Worm (Caenorhabditis elegans): Measurements from ENCODE around the gene col-42.

Gene col-42

DNA sequence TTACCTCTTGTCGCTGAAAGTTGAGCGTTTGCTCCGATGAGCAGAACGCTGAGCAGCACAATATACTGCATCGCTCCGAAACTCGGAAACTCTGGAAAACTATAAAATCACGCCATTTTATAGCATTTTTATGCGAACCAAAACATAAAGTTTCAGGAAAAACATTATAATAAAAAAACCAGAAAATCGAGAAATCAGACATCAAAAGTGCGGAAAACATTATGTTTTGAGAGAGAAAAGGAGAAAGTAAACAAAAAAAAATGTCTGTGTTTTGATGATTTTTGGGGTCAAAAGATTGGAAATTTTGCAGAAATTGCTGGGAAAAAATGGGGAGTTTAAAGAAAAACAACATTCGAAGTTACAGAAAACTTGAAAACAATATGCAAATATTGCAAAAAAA is 25.7 kb downstream of the col-42 start, which contains the start of gene Y69H2.3:
TSS of gene Y69H2.3 (minus strand) at position 101 of the 400 bp plus-strand sequence.
- no peak for TF ChIP-seq nhr-237 (tag; optimal IDR thresholded peaks at IDR 0.05)
- no peak for TF ChIP-seq nhr-67 (tag; optimal IDR thresholded peaks at IDR 0.05)
- no peak for TF ChIP-seq pha-4 (tag; optimal IDR thresholded peaks at IDR 0.05)
- no peak for TF ChIP-seq nfya-1 (tag; optimal IDR thresholded peaks at IDR 0.05; ENCODE audit: insufficient read depth)
- TF ChIP-seq elt-3 (tag; optimal IDR thresholded peaks at IDR 0.05) = no peak
- no peak for TF ChIP-seq unc-62 (GFP tag; optimal IDR thresholded peaks at IDR 0.05)
- no peak for TF ChIP-seq aly-2 (tag; optimal IDR thresholded peaks at IDR 0.05)
- TF ChIP-seq ceh-82 (tag; optimal IDR thresholded peaks at IDR 0.05) = no peak
- no peak for TF ChIP-seq egl-27 (tag; optimal IDR thresholded peaks at IDR 0.05)
- TF ChIP-seq nhr-43 (tag; optimal IDR thresholded peaks at IDR 0.05; ENCODE audit: poor library complexity, severe bottlenecking) = no peak

DNA sequence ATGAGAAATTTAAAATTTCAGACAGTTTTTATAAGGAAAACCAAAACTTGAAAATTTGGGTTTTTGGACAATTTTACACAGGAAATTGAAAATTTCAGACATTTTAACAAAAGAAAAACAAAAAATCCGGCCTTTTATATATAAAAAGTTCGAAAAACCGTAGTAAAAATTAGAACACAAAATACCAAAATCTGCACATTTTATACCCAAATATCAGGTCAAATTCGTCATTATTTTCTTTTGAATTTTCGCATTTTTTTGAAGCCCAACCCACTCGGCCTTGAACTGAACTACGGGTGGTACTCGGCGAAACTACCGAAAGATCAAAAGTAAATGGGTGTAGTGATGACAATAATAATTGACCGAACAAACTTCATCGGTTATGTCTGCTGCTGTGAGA is 28.9 kb downstream of the col-42 start:
- TF ChIP-seq lsy-12 (tag; optimal IDR thresholded peaks at IDR 0.05) (no peak), ceh-28 (tag; optimal IDR thresholded peaks at IDR 0.05) (no peak), tbx-2 (tag; optimal IDR thresholded peaks at IDR 0.05) (no peak), elt-2 (tag; optimal IDR thresholded peaks at IDR 0.05) (no peak), ama-1 (optimal IDR thresholded peaks at IDR 0.05) (no peak), nhr-76 (tag; optimal IDR thresholded peaks at IDR 0.05) (no peak)

DNA sequence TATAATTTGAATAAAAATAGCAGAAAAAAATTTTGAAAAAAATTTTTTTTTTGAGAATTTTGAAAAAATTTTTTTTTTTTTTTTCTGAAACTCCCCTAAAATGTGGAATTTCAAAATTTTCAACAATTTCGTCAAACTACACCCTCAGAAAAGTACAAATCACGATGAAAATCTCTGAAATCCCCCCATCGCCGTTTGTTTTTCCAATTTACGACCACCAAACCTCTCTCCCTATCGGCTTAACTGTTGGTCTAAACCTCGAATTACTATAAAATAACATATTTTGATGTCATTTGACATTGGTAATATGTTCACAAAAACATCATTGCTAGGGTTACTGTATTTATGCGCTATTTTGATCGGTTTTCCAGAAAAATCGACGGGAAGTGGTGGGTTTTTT is 31.7 kb downstream of the col-42 start, which contains the start of gene Y69H2.10:
TSS of gene Y69H2.10 (plus strand) at position 301 of the 400 bp plus-strand sequence.
- no peak for TF ChIP-seq jun-1 (tag; optimal IDR thresholded peaks at IDR 0.05)
- no peak for TF ChIP-seq sea-2 (GFP tag; optimal IDR thresholded peaks at IDR 0.05)

DNA sequence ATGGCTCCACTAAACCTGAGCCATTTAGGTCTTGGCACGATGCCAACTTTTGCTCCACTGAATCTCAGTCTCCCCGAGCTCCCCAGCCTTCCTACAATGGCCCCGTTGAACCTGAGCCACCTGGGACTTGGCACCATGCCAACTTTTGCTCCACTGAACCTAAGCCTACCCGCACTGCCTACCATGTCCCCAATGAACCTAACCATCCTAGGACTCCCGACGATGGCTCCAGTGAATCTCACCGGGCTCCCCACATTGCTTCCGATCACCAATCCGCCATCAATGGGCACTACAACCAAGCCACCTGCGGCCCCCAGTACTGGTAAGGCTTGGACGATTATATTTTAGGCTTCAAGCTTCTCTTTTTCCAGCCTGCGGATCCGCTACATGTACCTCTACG is 33.5 kb downstream of the col-42 start:
- no peak for TF ChIP-seq fos-1 (tag; optimal IDR thresholded peaks at IDR 0.05)
- no peak for TF ChIP-seq ama-1 (optimal IDR thresholded peaks at IDR 0.05)
- TF ChIP-seq mdl-1 (tag; optimal IDR thresholded peaks at IDR 0.05) = no peak
- no peak for TF ChIP-seq nhr-12 (tag; optimal IDR thresholded peaks at IDR 0.05)
- TF ChIP-seq skn-1 (tag; optimal IDR thresholded peaks at IDR 0.05) = no peak
- TF ChIP-seq nhr-11 (tag; optimal IDR thresholded peaks at IDR 0.05) = no peak
- TF ChIP-seq unc-62 (GFP tag; optimal IDR thresholded peaks at IDR 0.05) = no peak

DNA sequence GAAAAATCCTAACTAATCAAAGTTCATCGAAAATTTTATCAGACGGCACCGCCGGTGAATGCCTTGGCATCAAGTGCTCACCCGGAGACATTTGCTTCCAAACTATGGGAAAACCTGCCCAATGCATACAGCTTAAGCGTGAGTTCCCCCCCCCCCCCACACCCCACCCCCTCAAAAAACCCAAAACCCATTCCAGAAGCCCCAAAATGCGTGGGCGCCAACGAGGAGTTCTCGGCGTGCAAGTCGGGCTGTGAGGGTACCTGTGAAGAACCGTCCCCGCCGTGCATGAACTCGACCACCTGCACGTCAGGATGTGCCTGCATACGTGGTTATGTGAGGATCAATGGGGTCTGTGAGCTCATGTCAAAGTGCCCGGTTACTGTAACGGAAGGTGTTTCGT is 36.1 kb downstream of the col-42 start:
- TF ChIP-seq ceh-82 (tag; optimal IDR thresholded peaks at IDR 0.05) (no peak), sea-2 (GFP tag; optimal IDR thresholded peaks at IDR 0.05) (no peak)

DNA sequence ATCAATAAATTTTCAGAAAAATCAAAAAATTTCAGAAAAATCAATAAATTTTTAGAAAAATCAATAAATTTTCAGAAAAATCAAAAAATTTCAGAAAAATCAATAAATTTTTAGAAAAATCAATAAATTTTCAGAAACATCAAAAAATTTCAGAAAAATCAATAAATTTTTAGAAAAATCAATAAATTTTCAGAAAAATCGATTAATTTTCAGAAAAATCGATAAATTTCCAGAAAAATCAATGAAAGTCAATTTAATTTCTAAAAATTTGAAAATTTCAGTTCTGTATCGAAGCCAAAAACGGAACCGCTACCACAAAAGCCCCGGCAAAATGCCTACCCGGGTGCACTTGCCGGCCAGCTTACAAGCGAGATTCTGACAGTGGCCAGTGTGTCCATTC is 37.1 kb downstream of the col-42 start:
- peak; percentile 65 for TF ChIP-seq ceh-28 (tag; optimal IDR thresholded peaks at IDR 0.05)

DNA sequence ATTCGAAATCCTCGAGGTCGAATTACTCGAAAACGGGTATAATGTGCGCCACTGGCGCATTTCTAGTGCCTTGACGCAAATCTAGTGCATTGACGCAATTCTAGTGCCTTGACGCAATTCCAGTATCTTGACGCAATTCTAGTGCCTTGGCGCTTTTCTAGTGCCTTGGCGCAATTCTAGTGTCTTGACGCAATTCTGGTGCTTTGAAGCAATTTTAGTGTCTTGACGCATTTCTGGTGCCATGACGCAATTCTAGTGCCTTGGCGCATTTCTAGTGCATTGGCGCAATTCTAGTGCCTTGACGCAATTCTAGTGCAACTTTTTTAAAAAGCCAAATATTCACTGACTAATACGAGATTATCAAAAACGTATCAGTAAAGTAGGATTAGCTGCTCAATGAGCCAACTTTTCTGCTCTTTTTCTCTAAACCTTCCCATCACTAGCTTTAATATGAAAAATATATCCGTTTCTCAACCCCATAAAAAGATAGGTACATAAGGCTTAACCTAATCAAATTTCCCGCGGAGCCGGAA is 46.2 kb downstream of the col-42 start, which contains the start of gene Y69H2.17:
TSS of gene Y69H2.17 (plus strand) at position 483 of the 533 bp plus-strand sequence.
- TF ChIP-seq elt-2 (tag; optimal IDR thresholded peaks at IDR 0.05) = no peak
- TF ChIP-seq unc-62 (GFP tag; optimal IDR thresholded peaks at IDR 0.05) = no peak
- TF ChIP-seq mdl-1 (tag; optimal IDR thresholded peaks at IDR 0.05) = no peak
- no peak for TF ChIP-seq pqm-1 (tag; optimal IDR thresholded peaks at IDR 0.05)
- no peak for TF ChIP-seq lin-15B (tag; optimal IDR thresholded peaks at IDR 0.05)
- no peak for TF ChIP-seq fos-1 (tag; optimal IDR thresholded peaks at IDR 0.05)
- TF ChIP-seq ceh-82 (tag; optimal IDR thresholded peaks at IDR 0.05) = no peak
- TF ChIP-seq nhr-23 (tag; optimal IDR thresholded peaks at IDR 0.05) = no peak
- no peak for TF ChIP-seq sea-2 (GFP tag; optimal IDR thresholded peaks at IDR 0.05)
- TF ChIP-seq fkh-2 (tag; optimal IDR thresholded peaks at IDR 0.05) = no peak
- no peak for TF ChIP-seq egl-5 (tag; optimal IDR thresholded peaks at IDR 0.05)
- TF ChIP-seq nhr-67 (tag; optimal IDR thresholded peaks at IDR 0.05) = no peak
- no peak for TF ChIP-seq zag-1 (tag; optimal IDR thresholded peaks at IDR 0.05)
- no peak for TF ChIP-seq nhr-43 (tag; optimal IDR thresholded peaks at IDR 0.05; ENCODE audit: poor library complexity, severe bottlenecking)
- no peak for TF ChIP-seq ceh-9 (tag; optimal IDR thresholded peaks at IDR 0.05)
- TF ChIP-seq nhr-25 (tag; optimal IDR thresholded peaks at IDR 0.05) = no peak
- no peak for TF ChIP-seq daf-12 (tag; optimal IDR thresholded peaks at IDR 0.05)
- TF ChIP-seq nhr-11 (tag; optimal IDR thresholded peaks at IDR 0.05) = no peak
- TF ChIP-seq eor-1 (tag; optimal IDR thresholded peaks at IDR 0.05) = no peak
